Fruit fly (Drosophila melanogaster): Measurements from ENCODE around the gene Ost48.

Ost48 gene

DNA sequence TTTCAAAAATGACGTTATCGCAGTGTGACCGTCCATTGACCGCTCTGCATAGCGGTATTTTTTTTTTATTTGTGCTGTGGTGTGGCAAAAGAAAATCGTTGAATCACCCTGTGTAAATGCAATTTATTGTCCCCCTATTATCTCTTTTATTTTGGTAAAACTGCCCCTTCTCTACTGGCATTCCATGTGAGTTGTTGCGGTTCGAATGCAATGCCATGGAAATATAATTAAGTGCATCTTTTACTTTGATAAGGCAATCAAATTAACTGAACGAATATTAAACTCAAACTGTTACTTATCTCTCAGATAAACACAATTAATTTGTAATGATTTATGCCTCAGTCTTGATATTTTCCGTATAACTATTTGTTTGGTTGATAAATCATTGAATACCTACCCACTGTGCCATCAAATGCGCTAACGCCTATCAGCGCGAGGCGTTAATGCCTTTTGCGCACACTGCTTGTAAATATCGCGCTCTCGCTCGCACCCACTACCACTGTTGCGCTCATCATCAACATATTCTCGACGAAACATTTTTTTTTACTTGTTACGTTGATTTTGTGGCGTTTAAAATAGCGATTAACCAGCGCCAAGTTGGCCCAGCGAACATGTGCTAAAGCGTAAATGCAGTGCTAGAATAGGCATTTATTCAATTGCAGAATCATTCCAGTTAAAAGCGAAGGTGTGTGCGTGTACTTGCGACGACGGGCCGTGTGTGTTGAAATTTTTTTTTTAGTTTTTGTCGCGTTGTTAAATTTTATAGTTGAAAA lies 49.1 kb downstream of the Ost48 start:
- TF ChIP-seq CG17801 (GFP tag; optimal IDR thresholded peaks at IDR 0.05; ENCODE audit: partially characterized antibody), result no peak

dm6 chrX:9108387-9108786 lies 49.9 kb downstream of the Ost48 start, which contains the start of gene AP-1gamma:
Gene AP-1gamma, plus strand, starts transcription at chrX:9108691.
- no peak for TF ChIP-seq CG17801 (GFP tag; optimal IDR thresholded peaks at IDR 0.05; ENCODE audit: partially characterized antibody)
